Fruit fly (Drosophila melanogaster): ENCODE data around the gene CG34448.

- TF ChIP-seq psq (GFP tag; optimal IDR thresholded peaks at IDR 0.05) (no peak), ato (GFP tag; IDR thresholded peaks at IDR 0.05; ENCODE audit: partially characterized antibody) (no peak), CG10321 (GFP tag; IDR thresholded peaks at IDR 0.05) (no peak), cg (GFP tag; optimal IDR thresholded peaks at IDR 0.05) (no peak), Sox102F (GFP tag; optimal IDR thresholded peaks at IDR 0.05) (peak; percentile 3), Elba2 (GFP tag; optimal IDR thresholded peaks at IDR 0.05) (no peak), CG9817 (tag; optimal IDR thresholded peaks at IDR 0.05) (no peak), bowl (GFP tag; IDR thresholded peaks at IDR 0.05) (no peak), CG10147 (GFP tag; optimal IDR thresholded peaks at IDR 0.05) (no peak), kay (GFP tag; optimal IDR thresholded peaks at IDR 0.05) (no peak)
These were observed 20.7 kb downstream of the CG34448 start for dm6 chr2L:2397080-2397479.
